Fruit fly (Drosophila melanogaster) S2 (cell line): ENCODE measurements around the gene CG11581.

Experiments
- CG8478 ChIP-seq: fragments of >200 bp; optimal IDR thresholded peaks from 2 replicates; lab custom pipeline; 2018
- CTCF ChIP-seq, 2 experiments: fragments of >200 bp; optimal IDR thresholded peaks; 2 replicates each; lab custom pipeline; 2018

DNA sequence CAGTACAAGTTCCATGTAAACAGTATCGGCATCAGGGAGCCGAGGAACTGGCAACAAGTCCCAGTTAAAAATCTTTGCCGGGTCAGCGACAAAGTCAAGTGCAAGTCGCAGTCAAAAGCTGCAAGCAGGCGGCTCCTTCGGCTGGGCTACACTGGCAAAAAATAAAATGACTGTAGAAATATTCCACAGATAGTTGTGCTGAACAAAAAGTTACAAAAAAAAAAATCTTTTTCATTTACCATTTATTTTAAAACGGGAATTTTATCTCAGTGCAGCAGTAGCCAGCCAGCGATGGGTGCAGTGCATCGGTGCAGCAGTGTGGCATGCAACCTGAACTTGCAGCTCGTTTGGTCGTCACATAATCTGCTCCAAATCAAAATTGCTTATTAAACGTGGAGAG is 27.4 kb upstream of the CG11581 start:
- TF ChIP-seq CG8478 (lab: Kevin White, UChicago) (no peak), CTCF (optimal IDR thresholded peaks at IDR 0.05; lab: Kevin White, UChicago) (no peak)
